Worm (Caenorhabditis elegans) whole organism, young adult: ENCODE results near the gene rps-9.

Experiments used
- B0336.3 ChIP-seq: fragments of 200-800 bp; sonication (Bioruptor generic); IDR thresholded peaks from 2 replicates; pipeline ENCODE4 v1.3.6; 2022; ENCODE audit warnings: missing genetic modification characterization, missing compliant biosample characterization
- F23B12.7 ChIP-seq: sonication (generic microtip); optimal IDR thresholded peaks from 2 replicates; lab custom pipeline; 2017; ENCODE audit warnings: missing genetic modification characterization, mild to moderate bottlenecking, missing compliant biosample characterization, antibody characterized with exemption, moderate library complexity; ENCODE audit not compliant: insufficient read depth
- F57A8.1 ChIP-seq: fragments of 200-800 bp; sonication (Bioruptor generic); optimal IDR thresholded peaks from 2 replicates; lab custom pipeline; 2018; ENCODE audit warnings: mild to moderate bottlenecking, missing genetic modification characterization, moderate library complexity, missing compliant biosample characterization
- K11D2.4 ChIP-seq: fragments of 200-800 bp; sonication (Bioruptor generic); IDR thresholded peaks from 2 replicates; pipeline ENCODE4 v1.3.6; 2022; ENCODE audit warnings: missing genetic modification reagents, missing genetic modification characterization, missing compliant biosample characterization
- K12H6.12 ChIP-seq: fragments of 200-800 bp; sonication (Bioruptor generic); optimal IDR thresholded peaks from 2 replicates; lab custom pipeline; 2018; ENCODE audit warnings: mild to moderate bottlenecking, missing genetic modification characterization, missing compliant biosample characterization
- T26A5.8 ChIP-seq: sonication (generic microtip); optimal IDR thresholded peaks from 2 replicates; lab custom pipeline; 2016; ENCODE audit warnings: missing genetic modification characterization, missing compliant biosample characterization
- Y56A3A.18 ChIP-seq: fragments of 200-800 bp; sonication (Bioruptor generic); IDR thresholded peaks from 2 replicates; pipeline ENCODE4 v1.3.6; 2022; ENCODE audit warnings: missing genetic modification reagents, missing genetic modification characterization, missing compliant biosample characterization
- Y95B8A.8 ChIP-seq: fragments of 200-800 bp; sonication (Bioruptor generic); IDR thresholded peaks from 2 replicates; pipeline ENCODE4 v1.3.6; 2022; ENCODE audit warnings: missing genetic modification reagents, missing genetic modification characterization, missing compliant biosample characterization
- attf-6 ChIP-seq: fragments of 200-800 bp; sonication (Bioruptor generic); IDR thresholded peaks from 2 replicates; pipeline ENCODE4 v1.3.6; 2022; ENCODE audit warnings: missing genetic modification reagents, missing genetic modification characterization, missing compliant biosample characterization
- ccch-3 ChIP-seq: fragments of 200-800 bp; sonication (Bioruptor generic); optimal IDR thresholded peaks from 2 replicates; lab custom pipeline; 2018; ENCODE audit warnings: mild to moderate bottlenecking, missing genetic modification characterization, missing compliant biosample characterization
- cebp-1 ChIP-seq, 2 experiments: fragments of 200-800 bp in 1 of 2; sonication (Bioruptor generic) in 1 of 2; sonication (generic microtip) in 1 of 2; IDR thresholded peaks in 1 of 2; optimal IDR thresholded peaks in 1 of 2; 2 replicates each; pipeline versions ENCODE4 v1.3.6 to Lab custom; 2017 to 2022; ENCODE audit warnings: missing compliant biosample characterization in 2 of 2, missing genetic modification characterization in 2 of 2, mild to moderate bottlenecking in 1 of 2, missing genetic modification reagents in 1 of 2, moderate library complexity in 1 of 2
- die-1 ChIP-seq: sonication (generic microtip); optimal IDR thresholded peaks from 2 replicates; lab custom pipeline; 2016; ENCODE audit warnings: missing genotype, mild to moderate bottlenecking, missing genetic modification characterization, missing compliant biosample characterization
- dpl-1 ChIP-seq: fragments of 150-350 bp; optimal IDR thresholded peaks from 2 replicates; lab custom pipeline; 2014; ENCODE audit warnings: missing biosample characterization, missing genetic modification reagents, missing genetic modification characterization
- egl-18 ChIP-seq: fragments of 200-800 bp; sonication (Bioruptor generic); IDR thresholded peaks from 2 replicates; pipeline ENCODE4 v1.3.6; 2022; ENCODE audit warnings: missing genetic modification reagents, missing genetic modification characterization, missing compliant biosample characterization
- egrh-3 ChIP-seq: fragments of 200-800 bp; sonication (Bioruptor generic); IDR thresholded peaks from 2 replicates; pipeline ENCODE4 v1.3.6; 2022; ENCODE audit warnings: missing genetic modification reagents, missing genetic modification characterization, missing compliant biosample characterization
- ekl-4 ChIP-seq: fragments of 200-800 bp; sonication (Bioruptor generic); IDR thresholded peaks from 2 replicates; pipeline ENCODE4 v1.3.6; 2022; ENCODE audit warnings: missing genetic modification reagents, missing genetic modification characterization, missing compliant biosample characterization
- ets-4 ChIP-seq: fragments of 200-800 bp; sonication (Bioruptor generic); optimal IDR thresholded peaks from 2 replicates; lab custom pipeline; 2018; ENCODE audit warnings: mild to moderate bottlenecking, missing genetic modification characterization, missing compliant biosample characterization
- fkh-3 ChIP-seq: sonication (generic microtip); optimal IDR thresholded peaks from 2 replicates; lab custom pipeline; 2016; ENCODE audit warnings: mild to moderate bottlenecking, missing genetic modification characterization, missing compliant biosample characterization
- hmg-1.2 ChIP-seq: fragments of 200-800 bp; sonication (Bioruptor generic); IDR thresholded peaks from 2 replicates; pipeline ENCODE4 v1.3.6; 2022; ENCODE audit warnings: missing genetic modification reagents, missing genetic modification characterization, missing compliant biosample characterization
- hsf-1 ChIP-seq: fragments of 200-800 bp; sonication (Bioruptor generic); IDR thresholded peaks from 2 replicates; pipeline ENCODE4 v1.3.6; 2022; ENCODE audit warnings: missing genetic modification reagents, missing genetic modification characterization, missing compliant biosample characterization
- let-607 ChIP-seq, 2 experiments: fragments of 200-800 bp in 1 of 2; sonication (Bioruptor generic) in 1 of 2; sonication (generic microtip) in 1 of 2; optimal IDR thresholded peaks; 2 replicates each; lab custom pipeline; 2016 to 2018; ENCODE audit warnings: mild to moderate bottlenecking in 2 of 2, missing compliant biosample characterization in 2 of 2, missing genetic modification characterization in 2 of 2, moderate library complexity in 2 of 2, missing genotype in 1 of 2
- lin-40 ChIP-seq: sonication (generic microtip); optimal IDR thresholded peaks from 2 replicates; lab custom pipeline; 2016; ENCODE audit warnings: missing genetic modification characterization, mild to moderate bottlenecking, missing compliant biosample characterization, missing genotype, missing genetic modification reagents
- madf-6 ChIP-seq: fragments of 200-800 bp; sonication (Bioruptor generic); IDR thresholded peaks from 2 replicates; pipeline ENCODE4 v1.3.6; 2022; ENCODE audit warnings: missing genetic modification reagents, missing genetic modification characterization, missing compliant biosample characterization
- madf-8 ChIP-seq: fragments of 200-800 bp; sonication (Bioruptor generic); conservative IDR thresholded peaks from 2 replicates; pipeline ENCODE4 v1.3.6; 2022; ENCODE audit warnings: missing genetic modification reagents, missing genetic modification characterization, missing compliant biosample characterization
- mcd-1 ChIP-seq: fragments of 200-800 bp; sonication (Bioruptor generic); IDR thresholded peaks from 2 replicates; pipeline ENCODE4 v1.3.6; 2022; ENCODE audit warnings: missing genetic modification reagents, missing genetic modification characterization, missing compliant biosample characterization
- mes-4 ChIP-seq: sonication (generic microtip); optimal IDR thresholded peaks from 2 replicates; lab custom pipeline; 2016; ENCODE audit warnings: missing genotype, missing genetic modification characterization, missing compliant biosample characterization
- nfya-1 ChIP-seq: sonication (generic microtip); optimal IDR thresholded peaks from 2 replicates; lab custom pipeline; 2017; ENCODE audit warnings: antibody characterized with exemption, missing compliant biosample characterization, missing genetic modification characterization, borderline replicate concordance; ENCODE audit not compliant: insufficient read depth
- nhr-27 ChIP-seq: fragments of 200-800 bp; sonication (Bioruptor generic); optimal IDR thresholded peaks from 2 replicates; lab custom pipeline; 2018; ENCODE audit warnings: mild to moderate bottlenecking, missing genetic modification characterization, moderate library complexity, missing compliant biosample characterization
- pbrm-1 ChIP-seq: fragments of 200-800 bp; sonication (Bioruptor generic); IDR thresholded peaks from 2 replicates; pipeline ENCODE4 v1.3.6; 2022; ENCODE audit warnings: missing genetic modification reagents, missing genetic modification characterization, missing compliant biosample characterization
- sdz-38 ChIP-seq: sonication (generic microtip); optimal IDR thresholded peaks from 2 replicates; lab custom pipeline; 2016; ENCODE audit warnings: missing genotype, missing genetic modification characterization, missing compliant biosample characterization
- sea-2 ChIP-seq: fragments of 200-800 bp; sonication (Bioruptor generic); IDR thresholded peaks from 2 replicates; pipeline ENCODE4 v1.3.6; 2022; ENCODE audit warnings: missing genetic modification characterization, missing compliant biosample characterization
- snpc-1.3 ChIP-seq: sonication (generic microtip); optimal IDR thresholded peaks from 2 replicates; lab custom pipeline; 2017; ENCODE audit warnings: missing genetic modification characterization, mild to moderate bottlenecking, missing compliant biosample characterization, antibody characterized with exemption, moderate library complexity, missing genotype, missing genetic modification reagents; ENCODE audit not compliant: insufficient read depth
- snpc-4 ChIP-seq, 5 experiments: fragments of 150-350 bp in 1 of 5; sonication (generic microtip) in 4 of 5; optimal IDR thresholded peaks; 2 replicates each; lab custom pipeline; 2014 to 2018; ENCODE audit warnings: missing genetic modification characterization in 5 of 5, missing biosample characterization in 3 of 5, antibody characterized with exemption in 2 of 5, mild to moderate bottlenecking in 2 of 5, missing compliant biosample characterization in 2 of 5, missing genotype in 2 of 5, moderate library complexity in 2 of 5, missing genetic modification reagents in 1 of 5
- somi-1 ChIP-seq: fragments of 200-800 bp; sonication (Bioruptor generic); optimal IDR thresholded peaks from 2 replicates; lab custom pipeline; 2018; ENCODE audit warnings: mild to moderate bottlenecking, missing genetic modification characterization, missing compliant biosample characterization
- zfh-2 ChIP-seq: fragments of 200-800 bp; sonication (Bioruptor generic); conservative IDR thresholded peaks from 2 replicates; pipeline ENCODE4 v1.3.6; 2022; ENCODE audit warnings: missing genetic modification reagents, missing genetic modification characterization, missing compliant biosample characterization
- zim-3 ChIP-seq: sonication (generic microtip); optimal IDR thresholded peaks from 2 replicates; lab custom pipeline; 2017; ENCODE audit warnings: mild to moderate bottlenecking, missing genetic modification characterization, moderate library complexity, missing compliant biosample characterization
- ztf-28 ChIP-seq: fragments of 200-800 bp; sonication (Bioruptor generic); IDR thresholded peaks from 2 replicates; pipeline ENCODE4 v1.3.6; 2022; ENCODE audit warnings: missing genetic modification reagents, missing genetic modification characterization, missing compliant biosample characterization

rps-9 gene

ce11 chrII:11167039-11167438, 40.9 kb upstream of the rps-9 start (continued):
- TF ChIP-seq snpc-1.3 (tag; lab: Kevin White, UChicago): peak; percentile 94
- no peak for TF ChIP-seq egl-18 (GFP tag; lab: Robert Waterston, UW)
- no peak for TF ChIP-seq nhr-27
- peak; percentile 40 for TF ChIP-seq lin-40 (tag; lab: Kevin White, UChicago)
- no peak for TF ChIP-seq let-607 (tag; optimal IDR thresholded peaks at IDR 0.05; lab: Kevin White, UChicago)
- peak; percentile 82 for TF ChIP-seq F23B12.7 (tag; lab: Kevin White, UChicago)
- TF ChIP-seq Y56A3A.18 (GFP tag; lab: Robert Waterston, UW): peak; percentile 87
- 0 out of 2 replicates have a peak, but pooled peaks have one; percentile 26 for TF ChIP-seq K11D2.4 (GFP tag; lab: Robert Waterston, UW)
- peak; percentile 95 for TF ChIP-seq hmg-1.2 (GFP tag; lab: Robert Waterston, UW)
- peak; percentile 90 for TF ChIP-seq B0336.3 (GFP tag; lab: Robert Waterston, UW)
- TF ChIP-seq sdz-38: no peak
- no peak for TF ChIP-seq nfya-1 (tag; lab: Kevin White, UChicago)
- peak; percentile 39 for TF ChIP-seq die-1 (tag; lab: Kevin White, UChicago)
- peak; percentile 73 for TF ChIP-seq Y95B8A.8
- peak; percentile 79 for TF ChIP-seq madf-8
- TF ChIP-seq pbrm-1 (GFP tag; lab: Robert Waterston, UW): peak; percentile 98
- peak; percentile 58 for TF ChIP-seq T26A5.8 (tag; lab: Kevin White, UChicago)
- no peak for TF ChIP-seq F57A8.1 (GFP tag; lab: Kevin White, UChicago)
- TF ChIP-seq ekl-4 (GFP tag; lab: Robert Waterston, UW): peak; percentile 90
- peak; percentile 74 for TF ChIP-seq mes-4 (tag; lab: Kevin White, UChicago)
- no peak for TF ChIP-seq fkh-3 (tag; lab: Kevin White, UChicago)
- peak; percentile 48 for TF ChIP-seq somi-1 (GFP tag; lab: Kevin White, UChicago)
- no peak for TF ChIP-seq ccch-3 (GFP tag; lab: Kevin White, UChicago)
- TF ChIP-seq dpl-1 (GFP tag; lab: Kevin White, UChicago): peak; percentile 7
- TF ChIP-seq cebp-1 (GFP tag; IDR thresholded peaks at IDR 0.05; lab: Robert Waterston, UW): no peak
- TF ChIP-seq cebp-1 (tag; optimal IDR thresholded peaks at IDR 0.05; lab: Kevin White, UChicago): peak; percentile 56
- peak; percentile 4 for TF ChIP-seq ets-4 (GFP tag; lab: Kevin White, UChicago)
- TF ChIP-seq hsf-1 (GFP tag; lab: Robert Waterston, UW): peak; percentile 69; the same call in 1 of the 2 replicates
- TF ChIP-seq snpc-4 (GFP tag; optimal IDR thresholded peaks at IDR 0.05; lab: Kevin White, UChicago): peak; percentile 99
- peak; percentile 98 to 99 (median 99) for TF ChIP-seq snpc-4 (tag; optimal IDR thresholded peaks at IDR 0.05; lab: Kevin White, UChicago)
- TF ChIP-seq ztf-28: peak; percentile 87

ce11 chrII:11166414-11166813, 40.3 kb upstream of the rps-9 start:
- TF ChIP-seq sea-2 (no peak), zim-3 (tag; lab: Kevin White, UChicago) (no peak), madf-6 (GFP tag; lab: Robert Waterston, UW) (no peak), mcd-1 (peak; percentile 30; the same call in 1 of the 2 replicates), attf-6 (GFP tag; lab: Robert Waterston, UW) (no peak), egrh-3 (peak; percentile 40; the same call in 1 of the 2 replicates), K12H6.12 (tag; lab: Kevin White, UChicago) (no peak), zfh-2 (peak; percentile 89)
